Fruit fly (Drosophila melanogaster): ENCODE data around the gene mfrn.

The mfrn gene

dm6 chr3R:27987329-27987728 is 39.5 kb upstream of the mfrn start (continued):
- TF ChIP-seq CG1603 (tag; optimal IDR thresholded peaks at IDR 0.05) (no peak), ash1 (GFP tag; optimal IDR thresholded peaks at IDR 0.05) (no peak), CG7556 (GFP tag; optimal IDR thresholded peaks at IDR 0.05) (peak; percentile 67), ato (GFP tag; IDR thresholded peaks at IDR 0.05; ENCODE audit: partially characterized antibody) (no peak), CG32532 (GFP tag; IDR thresholded peaks at IDR 0.05) (peak; percentile 88), CG7928 (GFP tag; optimal IDR thresholded peaks at IDR 0.05) (no peak), exex (tag; optimal IDR thresholded peaks at IDR 0.05) (no peak), H15 (GFP tag; IDR thresholded peaks at IDR 0.05) (peak; percentile 46; the same call in 1 of the 3 replicates), sr (GFP tag; IDR thresholded peaks at IDR 0.05) (no peak), CG15696 (tag; optimal IDR thresholded peaks at IDR 0.05) (no peak), CG13424 (tag; optimal IDR thresholded peaks at IDR 0.05) (peak; percentile 72), twi (tag; optimal IDR thresholded peaks at IDR 0.05) (peak; percentile 25), CG17829 (tag; optimal IDR thresholded peaks at IDR 0.05) (peak; percentile 68), Opbp (GFP tag; IDR thresholded peaks at IDR 0.05; ENCODE audit: partially characterized antibody) (no peak), vnd (GFP tag; IDR thresholded peaks at IDR 0.05; ENCODE audit: partially characterized antibody) (no peak), gt (GFP tag; IDR thresholded peaks at IDR 0.05) (no peak), tgo (GFP tag; IDR thresholded peaks at IDR 0.05) (peak; percentile 79), pita (GFP tag; optimal IDR thresholded peaks at IDR 0.05) (no peak), CG18619 (GFP tag; optimal IDR thresholded peaks at IDR 0.05) (peak; percentile 59), danr (GFP tag; IDR thresholded peaks at IDR 0.05) (peak; percentile 46; the same call in 1 of the 2 replicates), h (optimal IDR thresholded peaks at IDR 0.05) (no peak), br (optimal IDR thresholded peaks at IDR 0.05) (no peak), CG9437 (GFP tag; optimal IDR thresholded peaks at IDR 0.05) (peak; percentile 63), otp (GFP tag; IDR thresholded peaks at IDR 0.05) (peak; percentile 56; the same call in 1 of the 3 replicates), Chrac-16 (GFP tag; optimal IDR thresholded peaks at IDR 0.05) (peak; percentile 53), CG5180 (GFP tag; optimal IDR thresholded peaks at IDR 0.05) (no peak), nau (GFP tag; optimal IDR thresholded peaks at IDR 0.05) (no peak), CG6765 (GFP tag; optimal IDR thresholded peaks at IDR 0.05) (peak; percentile 46), Oli (tag; optimal IDR thresholded peaks at IDR 0.05) (peak; percentile 69), CG4707 (GFP tag; optimal IDR thresholded peaks at IDR 0.05) (no peak), CG4424 (GFP tag; optimal IDR thresholded peaks at IDR 0.05) (peak; percentile 51), tll (GFP tag; optimal IDR thresholded peaks at IDR 0.05) (no peak), esg (GFP tag; conservative IDR thresholded peaks at IDR 0.05) (peak; percentile 70), CG32772 (GFP tag; IDR thresholded peaks at IDR 0.05) (peak; percentile 77), bigmax (GFP tag; optimal IDR thresholded peaks at IDR 0.05) (no peak), CG10321 (GFP tag; IDR thresholded peaks at IDR 0.05) (no peak), Sry-δ (GFP tag; optimal IDR thresholded peaks at IDR 0.05) (no peak), CG18011 (GFP tag; optimal IDR thresholded peaks at IDR 0.05) (peak; percentile 57), CG4854 (GFP tag; optimal IDR thresholded peaks at IDR 0.05) (peak; percentile 35), CG12236 (GFP tag; optimal IDR thresholded peaks at IDR 0.05) (no peak), ab (GFP tag; optimal IDR thresholded peaks at IDR 0.05) (no peak), MTF-1 (GFP tag; optimal IDR thresholded peaks at IDR 0.05; ENCODE audit: borderline replicate concordance) (no peak), Dbx (GFP tag; IDR thresholded peaks at IDR 0.05) (peak; percentile 58; the same call in 2 of the 3 replicates), tup (GFP tag; optimal IDR thresholded peaks at IDR 0.05) (no peak), CG10431 (GFP tag; optimal IDR thresholded peaks at IDR 0.05) (no peak), D (optimal IDR thresholded peaks at IDR 0.05) (no peak), D (GFP tag; optimal IDR thresholded peaks at IDR 0.05) (no peak), ken (GFP tag; IDR thresholded peaks at IDR 0.05) (no peak; the same call in 2 of the 3 replicates), CG11398 (GFP tag; optimal IDR thresholded peaks at IDR 0.05) (no peak), Rfx (GFP tag; IDR thresholded peaks at IDR 0.05) (peak; percentile 84), Antp (GFP tag; optimal IDR thresholded peaks at IDR 0.05) (no peak), CG7745 (tag; optimal IDR thresholded peaks at IDR 0.05) (no peak)

All from whole organism, embryonic.